Fruit fly (Drosophila melanogaster): ENCODE measurements around the gene CG31495.

Gene CG31495

DNA sequence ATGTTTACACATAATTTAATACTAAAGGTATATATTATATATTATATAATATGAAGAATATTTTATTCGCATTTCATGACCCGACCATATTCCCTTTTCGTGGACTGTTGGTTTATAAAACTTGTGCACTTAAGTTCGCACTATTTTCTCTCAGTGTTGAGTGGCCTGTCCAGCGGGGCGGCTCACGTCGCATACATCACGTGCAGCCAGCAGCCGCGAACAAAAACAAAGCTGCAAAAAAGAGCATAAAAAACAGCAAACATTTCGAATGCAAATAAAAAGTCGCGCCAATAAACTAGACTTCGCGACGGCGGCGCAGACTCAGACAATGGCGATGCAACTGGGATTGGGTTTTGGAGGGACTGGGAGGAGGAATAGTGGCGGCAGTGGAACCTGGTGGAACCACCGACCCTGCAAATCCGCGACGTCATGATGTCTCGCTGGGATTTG is 5.5 kb upstream of the CG31495 start (continued):
- peak; percentile 70 for TF ChIP-seq Gug (GFP tag; IDR thresholded peaks at IDR 0.05)
- TF ChIP-seq Eip93F (GFP tag; optimal IDR thresholded peaks at IDR 0.05), result peak; percentile 7
- TF ChIP-seq CG10669 (GFP tag; optimal IDR thresholded peaks at IDR 0.05), result peak; percentile 81
- TF ChIP-seq CG4318 (GFP tag; optimal IDR thresholded peaks at IDR 0.05), result peak; percentile 82
- TF ChIP-seq CG6808 (GFP tag; optimal IDR thresholded peaks at IDR 0.05), result peak; percentile 88
- peak; percentile 48 for TF ChIP-seq vri (GFP tag; optimal IDR thresholded peaks at IDR 0.05)
- TF ChIP-seq acj6 (GFP tag; optimal IDR thresholded peaks at IDR 0.05), result peak; percentile 81
- peak; percentile 75 for TF ChIP-seq fd59A (GFP tag; optimal IDR thresholded peaks at IDR 0.05)
- peak; percentile 94 for TF ChIP-seq CG6163 (GFP tag; IDR thresholded peaks at IDR 0.05)
- peak; percentile 87 for TF ChIP-seq CG1621 (tag; optimal IDR thresholded peaks at IDR 0.05)
- TF ChIP-seq fkh (GFP tag; optimal IDR thresholded peaks at IDR 0.05), result no peak
- TF ChIP-seq Hr38 (GFP tag; optimal IDR thresholded peaks at IDR 0.05), result no peak
- TF ChIP-seq CG6854 (GFP tag; optimal IDR thresholded peaks at IDR 0.05), result no peak
- TF ChIP-seq topi (GFP tag; optimal IDR thresholded peaks at IDR 0.05), result peak; percentile 54

DNA sequence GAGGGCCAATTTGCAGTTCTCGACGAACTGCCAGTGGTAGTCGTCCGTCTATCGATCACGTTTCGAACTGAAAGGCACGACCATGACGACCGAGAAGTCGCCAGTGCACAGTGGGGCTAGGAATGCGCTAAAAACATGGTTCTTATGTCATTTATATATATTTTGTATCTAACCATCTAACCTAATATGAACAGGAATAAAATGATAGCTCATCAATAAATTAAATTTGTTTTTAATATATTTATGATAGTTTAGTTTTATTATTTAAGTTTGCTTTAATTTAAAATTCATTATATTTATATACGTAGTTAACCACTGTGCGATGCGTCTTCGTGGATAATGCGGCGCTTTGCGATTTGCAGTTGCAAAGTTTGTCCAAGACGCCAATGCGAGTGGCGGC is 3.9 kb upstream of the CG31495 start:
- TF ChIP-seq pdm3 (GFP tag; optimal IDR thresholded peaks at IDR 0.05) (peak; percentile 29), CG16779 (tag; optimal IDR thresholded peaks at IDR 0.05) (no peak), Blimp-1 (GFP tag; optimal IDR thresholded peaks at IDR 0.05) (no peak), CG6163 (GFP tag; IDR thresholded peaks at IDR 0.05) (peak; percentile 61; the same call in 2 of the 3 replicates), CG7368 (GFP tag; optimal IDR thresholded peaks at IDR 0.05) (no peak), CG34406 (GFP tag; optimal IDR thresholded peaks at IDR 0.05) (peak; percentile 23), dsx (GFP tag; optimal IDR thresholded peaks at IDR 0.05; ENCODE audit: poor library complexity, severe bottlenecking) (no peak), dac (GFP tag; optimal IDR thresholded peaks at IDR 0.05) (no peak), net (GFP tag; optimal IDR thresholded peaks at IDR 0.05) (peak; percentile 42), CG6854 (GFP tag; optimal IDR thresholded peaks at IDR 0.05) (no peak), CG8632 (GFP tag; optimal IDR thresholded peaks at IDR 0.05) (peak; percentile 10), CG10669 (GFP tag; optimal IDR thresholded peaks at IDR 0.05) (peak; percentile 8), acj6 (GFP tag; optimal IDR thresholded peaks at IDR 0.05) (peak; percentile 48), Hr39 (GFP tag; optimal IDR thresholded peaks at IDR 0.05) (no peak), Ets96B (tag; optimal IDR thresholded peaks at IDR 0.05) (peak; percentile 49), lz (GFP tag; optimal IDR thresholded peaks at IDR 0.05) (peak; percentile 4), Hr4 (GFP tag; optimal IDR thresholded peaks at IDR 0.05) (no peak), Sox102F (GFP tag; optimal IDR thresholded peaks at IDR 0.05) (peak; percentile 44), vri (GFP tag; optimal IDR thresholded peaks at IDR 0.05) (peak; percentile 38), Eip75B (GFP tag; optimal IDR thresholded peaks at IDR 0.05) (no peak), CG11762 (GFP tag; optimal IDR thresholded peaks at IDR 0.05; ENCODE audit: insufficient read depth) (peak; percentile 31), Ets21C (GFP tag; optimal IDR thresholded peaks at IDR 0.05) (no peak), svp (GFP tag) (peak; percentile 75), Sox15 (GFP tag; optimal IDR thresholded peaks at IDR 0.05) (no peak), salr (GFP tag; optimal IDR thresholded peaks at IDR 0.05) (peak in 1 of 2 experiments; percentile 26), CG32006 (GFP tag; optimal IDR thresholded peaks at IDR 0.05) (peak; percentile 58), OdsH (GFP tag; optimal IDR thresholded peaks at IDR 0.05) (peak; percentile 47), CG9139 (GFP tag; optimal IDR thresholded peaks at IDR 0.05) (no peak), Met (GFP tag; optimal IDR thresholded peaks at IDR 0.05) (peak; percentile 49), CG6792 (GFP tag; optimal IDR thresholded peaks at IDR 0.05) (peak; percentile 21), Smox (GFP tag; optimal IDR thresholded peaks at IDR 0.05) (peak; percentile 35), CG1621 (tag; optimal IDR thresholded peaks at IDR 0.05) (no peak), Eip93F (GFP tag; optimal IDR thresholded peaks at IDR 0.05) (no peak), CG8319 (GFP tag; optimal IDR thresholded peaks at IDR 0.05) (no peak), CG31627 (GFP tag; optimal IDR thresholded peaks at IDR 0.05) (no peak), Sox14 (GFP tag; optimal IDR thresholded peaks at IDR 0.05) (no peak), fkh (GFP tag; optimal IDR thresholded peaks at IDR 0.05) (no peak), CG6808 (GFP tag; optimal IDR thresholded peaks at IDR 0.05) (peak; percentile 17), ss (GFP tag; optimal IDR thresholded peaks at IDR 0.05) (no peak), achi (GFP tag; optimal IDR thresholded peaks at IDR 0.05) (peak; percentile 57), Lpt (GFP tag; optimal IDR thresholded peaks at IDR 0.05) (peak; percentile 28), spab (GFP tag; optimal IDR thresholded peaks at IDR 0.05) (peak; percentile 26), Hr38 (GFP tag; optimal IDR thresholded peaks at IDR 0.05) (no peak), eg (GFP tag; IDR thresholded peaks at IDR 0.05) (peak; percentile 61; the same call in 2 of the 3 replicates)
